Fruit fly (Drosophila melanogaster): ENCODE results near the gene CG11629.

dm6 chr2L:21905139-21905538, 7.0 kb upstream of the CG11629 start:
- TF ChIP-seq CTCF (optimal IDR thresholded peaks at IDR 0.05): no peak
- TF ChIP-seq CG8478 (optimal IDR thresholded peaks at IDR 0.05): no peak
